Worm (Caenorhabditis elegans) whole organism, young adult: ENCODE measurements around the gene tbc-6.

Experiments
- athp-1 ChIP-seq: sonication (generic microtip); optimal IDR thresholded peaks from 2 replicates; lab custom pipeline; 2017; ENCODE audit warnings: mild to moderate bottlenecking, missing genetic modification characterization, missing compliant biosample characterization
- egl-18 ChIP-seq: fragments of 200-800 bp; sonication (Bioruptor generic); IDR thresholded peaks from 2 replicates; pipeline ENCODE4 v1.3.6; 2022; ENCODE audit warnings: missing genetic modification reagents, missing genetic modification characterization, missing compliant biosample characterization
- ets-4 ChIP-seq: fragments of 200-800 bp; sonication (Bioruptor generic); optimal IDR thresholded peaks from 2 replicates; lab custom pipeline; 2018; ENCODE audit warnings: mild to moderate bottlenecking, missing genetic modification characterization, missing compliant biosample characterization
- fkh-3 ChIP-seq: sonication (generic microtip); optimal IDR thresholded peaks from 2 replicates; lab custom pipeline; 2016; ENCODE audit warnings: mild to moderate bottlenecking, missing genetic modification characterization, missing compliant biosample characterization
- mel-28 ChIP-seq: sonication (generic microtip); optimal IDR thresholded peaks from 2 replicates; lab custom pipeline; 2016; ENCODE audit warnings: borderline replicate concordance, mild to moderate bottlenecking, missing genetic modification characterization, missing compliant biosample characterization
- snpc-4 ChIP-seq, 5 experiments: fragments of 150-350 bp in 1 of 5; sonication (generic microtip) in 4 of 5; optimal IDR thresholded peaks; 2 replicates each; lab custom pipeline; 2014 to 2018; ENCODE audit warnings: missing genetic modification characterization in 5 of 5, missing biosample characterization in 3 of 5, antibody characterized with exemption in 2 of 5, mild to moderate bottlenecking in 2 of 5, missing compliant biosample characterization in 2 of 5, missing genotype in 2 of 5, moderate library complexity in 2 of 5, missing genetic modification reagents in 1 of 5
- ztf-26 ChIP-seq: sonication (generic microtip); optimal IDR thresholded peaks from 2 replicates; lab custom pipeline; 2017; ENCODE audit warnings: missing genetic modification characterization, missing compliant biosample characterization

DNA sequence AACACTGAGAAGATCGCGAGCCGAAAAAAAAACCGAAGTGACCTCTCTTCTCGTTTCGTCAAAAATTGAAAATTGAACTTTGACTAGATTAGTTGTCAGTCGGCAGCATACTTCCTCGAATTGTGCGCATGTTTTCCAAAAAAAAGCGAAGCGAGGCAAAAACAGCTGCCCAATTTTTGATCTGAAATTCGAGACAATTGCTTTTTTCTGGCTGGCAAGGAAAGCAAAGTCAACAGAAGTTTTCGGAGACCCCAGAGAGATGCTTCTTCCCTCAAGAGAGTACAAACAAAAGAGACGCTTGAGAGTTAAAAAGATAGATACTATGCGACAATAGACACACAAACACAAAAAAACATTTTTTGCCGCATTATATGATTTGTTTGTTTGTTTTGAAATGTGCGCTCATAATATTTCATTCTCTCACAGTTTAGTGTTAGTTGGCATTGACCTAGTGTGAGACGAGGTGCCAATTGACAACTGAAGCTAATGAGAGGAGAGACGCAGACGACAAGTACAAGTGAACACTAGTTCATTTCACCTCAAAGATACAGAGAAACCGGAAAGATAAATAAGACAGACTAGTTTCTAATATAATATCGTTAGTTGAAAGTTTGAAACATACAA is 11.8 kb upstream of the tbc-6 start:
- TF ChIP-seq athp-1 (tag; lab: Kevin White, UChicago) (no peak), egl-18 (GFP tag; lab: Robert Waterston, UW) (no peak), mel-28 (tag; lab: Kevin White, UChicago) (no peak), ztf-26 (no peak), fkh-3 (tag; lab: Kevin White, UChicago) (no peak), ets-4 (no peak), snpc-4 (GFP tag; optimal IDR thresholded peaks at IDR 0.05; lab: Kevin White, UChicago) (no peak), snpc-4 (tag; optimal IDR thresholded peaks at IDR 0.05; lab: Kevin White, UChicago) (no peak)
